Fruit fly (Drosophila melanogaster): ENCODE data around the gene His2Av.

Gene His2Av

DNA sequence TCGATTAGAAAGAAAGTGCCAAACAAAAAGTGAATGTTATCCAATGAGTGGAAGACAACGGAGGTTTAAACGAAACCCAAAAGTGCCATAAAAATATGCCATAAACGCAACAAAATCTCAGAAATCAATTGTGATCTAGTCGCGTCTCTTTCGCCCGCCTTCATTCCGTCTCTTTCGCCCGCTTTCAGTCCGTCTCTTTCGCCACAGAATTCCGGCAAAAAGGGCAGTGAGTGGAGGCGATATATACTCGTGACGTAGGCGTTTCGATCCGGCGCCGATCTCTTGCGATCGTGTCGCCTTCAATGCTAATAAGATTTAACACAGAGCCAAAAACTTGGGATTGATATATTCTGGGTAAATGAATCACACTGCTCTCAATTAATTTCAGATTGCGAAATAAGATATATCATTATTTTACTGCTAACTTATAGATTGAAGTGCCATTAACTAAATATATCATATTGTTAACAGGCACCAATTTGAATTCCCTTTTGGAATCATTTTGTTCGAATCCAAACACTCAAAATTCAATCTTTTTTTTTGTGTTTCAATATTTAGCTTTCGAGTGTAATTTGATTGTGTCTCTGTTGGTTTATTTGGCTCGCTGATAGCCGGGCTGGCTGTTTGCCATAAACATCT lies 21.5 kb downstream of the His2Av start (continued):
- TF ChIP-seq CG6272 (GFP tag; IDR thresholded peaks at IDR 0.05) (0 out of 2 replicates have a peak, but pooled peaks have one; percentile 17), tna (GFP tag; IDR thresholded peaks at IDR 0.05; ENCODE audit: partially characterized antibody) (no peak), her (GFP tag; optimal IDR thresholded peaks at IDR 0.05) (no peak), CG12219 (GFP tag; optimal IDR thresholded peaks at IDR 0.05) (peak; percentile 50), CG13424 (tag; optimal IDR thresholded peaks at IDR 0.05) (peak; percentile 69), Hr3 (GFP tag; optimal IDR thresholded peaks at IDR 0.05) (peak; percentile 21), CG17802 (tag; optimal IDR thresholded peaks at IDR 0.05) (no peak), Gug (GFP tag; IDR thresholded peaks at IDR 0.05) (no peak), Gsc (GFP tag; IDR thresholded peaks at IDR 0.05) (no peak), CG3281 (GFP tag; optimal IDR thresholded peaks at IDR 0.05) (peak; percentile 44), repo (GFP tag; optimal IDR thresholded peaks at IDR 0.05) (no peak), CoRest (tag; optimal IDR thresholded peaks at IDR 0.05) (peak; percentile 70), CG14441 (GFP tag; IDR thresholded peaks at IDR 0.05) (peak; percentile 55; the same call in 1 of the 2 replicates), Hey (tag; optimal IDR thresholded peaks at IDR 0.05) (no peak), YL-1 (GFP tag; optimal IDR thresholded peaks at IDR 0.05) (no peak), CHES-1-like (GFP tag; optimal IDR thresholded peaks at IDR 0.05) (no peak), crp (GFP tag; optimal IDR thresholded peaks at IDR 0.05) (no peak), dmrt99B (tag; optimal IDR thresholded peaks at IDR 0.05) (peak; percentile 67), CG16779 (GFP tag; IDR thresholded peaks at IDR 0.05) (no peak), CG17186 (GFP tag; optimal IDR thresholded peaks at IDR 0.05) (no peak), slp2 (GFP tag; optimal IDR thresholded peaks at IDR 0.05) (peak; percentile 16), ab (GFP tag; optimal IDR thresholded peaks at IDR 0.05) (peak; percentile 30), Dek (tag; optimal IDR thresholded peaks at IDR 0.05) (peak; percentile 52), zfh2 (GFP tag; optimal IDR thresholded peaks at IDR 0.05) (no peak), org-1 (GFP tag; optimal IDR thresholded peaks at IDR 0.05) (no peak), bowl (GFP tag; IDR thresholded peaks at IDR 0.05) (no peak), HLHmδ (GFP tag; optimal IDR thresholded peaks at IDR 0.05) (no peak), Trl (optimal IDR thresholded peaks at IDR 0.05) (no peak), Trl (GFP tag; optimal IDR thresholded peaks at IDR 0.05) (no peak), ro (GFP tag; IDR thresholded peaks at IDR 0.05) (peak; percentile 27; the same call in 1 of the 2 replicates), sr (GFP tag; IDR thresholded peaks at IDR 0.05) (peak; percentile 78), luna (GFP tag; optimal IDR thresholded peaks at IDR 0.05) (no peak), phol (tag; optimal IDR thresholded peaks at IDR 0.05) (peak; percentile 41), Pdp1 (GFP tag; optimal IDR thresholded peaks at IDR 0.05) (peak; percentile 29 to 34), CG10654 (GFP tag; optimal IDR thresholded peaks at IDR 0.05) (no peak), CG5180 (GFP tag; optimal IDR thresholded peaks at IDR 0.05) (no peak), CG30403 (GFP tag; optimal IDR thresholded peaks at IDR 0.05) (peak; percentile 63), CG10979 (tag; optimal IDR thresholded peaks at IDR 0.05) (peak; percentile 55), CG30431 (GFP tag; optimal IDR thresholded peaks at IDR 0.05) (no peak), CG31365 (tag; optimal IDR thresholded peaks at IDR 0.05) (no peak), CG1603 (tag; optimal IDR thresholded peaks at IDR 0.05) (peak; percentile 32), CG8478 (optimal IDR thresholded peaks at IDR 0.05) (no peak), nmo (GFP tag; optimal IDR thresholded peaks at IDR 0.05) (peak; percentile 55), CG6254 (GFP tag; optimal IDR thresholded peaks at IDR 0.05) (no peak), CG12071 (GFP tag; optimal IDR thresholded peaks at IDR 0.05) (no peak), jumu (GFP tag; optimal IDR thresholded peaks at IDR 0.05) (peak; percentile 24), Ssrp (tag; optimal IDR thresholded peaks at IDR 0.05) (peak; percentile 25), Fer2 (tag; optimal IDR thresholded peaks at IDR 0.05) (no peak), nerfin-2 (GFP tag; IDR thresholded peaks at IDR 0.05; ENCODE audit: partially characterized antibody) (no peak), vvl (GFP tag; IDR thresholded peaks at IDR 0.05) (no peak)
